Fruit fly (Drosophila melanogaster) whole organism, pupa: ENCODE data around the gene Adk2.

Experiments
- CG10348 ChIP-seq: fragments of 200-800 bp; sonication (Bioruptor generic); IDR thresholded peaks from 2 replicates; pipeline ENCODE4 v1.3.6; 2022; ENCODE audit warnings: missing biosample characterization, missing genetic modification characterization
- CG12605 ChIP-seq: fragments of 200-800 bp; sonication (Bioruptor generic); IDR thresholded peaks from 2 replicates; pipeline ENCODE4 v1.3.6; 2022; ENCODE audit warnings: missing biosample characterization, missing genetic modification characterization
- CG13204 ChIP-seq: fragments of 200-800 bp; sonication (Bioruptor generic); optimal IDR thresholded peaks from 2 replicates; lab custom pipeline; 2018; ENCODE audit warnings: missing biosample characterization, mild to moderate bottlenecking, missing genetic modification characterization, moderate library complexity
- CG14655 ChIP-seq: fragments of 200-800 bp; sonication (Bioruptor generic); optimal IDR thresholded peaks from 3 replicates; lab custom pipeline; 2017; ENCODE audit warnings: mild to moderate bottlenecking, missing biosample characterization, missing genetic modification reagents, missing genetic modification characterization
- CG15710 ChIP-seq: fragments of 200-800 bp; sonication (Bioruptor generic); optimal IDR thresholded peaks from 2 replicates; lab custom pipeline; 2018; ENCODE audit warnings: missing biosample characterization, mild to moderate bottlenecking, missing genetic modification characterization, moderate library complexity
- CG17806 ChIP-seq: fragments of 200-800 bp; sonication (Bioruptor generic); optimal IDR thresholded peaks from 2 replicates; lab custom pipeline; 2018; ENCODE audit warnings: missing biosample characterization, mild to moderate bottlenecking, missing genetic modification characterization, moderate library complexity
- CG32121 ChIP-seq: fragments of 200-800 bp; sonication (Bioruptor generic); IDR thresholded peaks from 2 replicates; pipeline ENCODE4 v1.3.6; 2022; ENCODE audit warnings: missing biosample characterization, missing genetic modification characterization
- CG34367 ChIP-seq: fragments of 200-800 bp; sonication (Bioruptor generic); optimal IDR thresholded peaks from 2 replicates; lab custom pipeline; 2018; ENCODE audit warnings: missing biosample characterization, mild to moderate bottlenecking, missing genetic modification characterization
- CG4496 ChIP-seq: fragments of 200-800 bp; sonication (Bioruptor generic); IDR thresholded peaks from 3 replicates; pipeline ENCODE4 v1.3.6; 2022; ENCODE audit warnings: missing biosample characterization, missing genetic modification characterization
- CG8159 ChIP-seq: fragments of 200-800 bp; sonication (Bioruptor generic); optimal IDR thresholded peaks from 3 replicates; lab custom pipeline; 2018; ENCODE audit warnings: missing biosample characterization, mild to moderate bottlenecking, missing genetic modification characterization, moderate library complexity
- CG8301 ChIP-seq: fragments of 200-800 bp; sonication (Bioruptor generic); optimal IDR thresholded peaks from 2 replicates; lab custom pipeline; 2018; ENCODE audit warnings: missing biosample characterization, mild to moderate bottlenecking, missing genetic modification characterization
- CG9948 ChIP-seq: fragments of 200-800 bp; sonication (Bioruptor generic); optimal IDR thresholded peaks from 2 replicates; lab custom pipeline; 2018; ENCODE audit warnings: missing biosample characterization, mild to moderate bottlenecking, missing genetic modification characterization, moderate library complexity
- D1 ChIP-seq: fragments of 200-800 bp; sonication (Bioruptor generic); optimal IDR thresholded peaks from 2 replicates; lab custom pipeline; 2018; ENCODE audit warnings: missing biosample characterization, mild to moderate bottlenecking, missing genetic modification characterization, moderate library complexity
- EcR ChIP-seq: fragments of 200-800 bp; sonication (Bioruptor generic); optimal IDR thresholded peaks from 3 replicates; lab custom pipeline; 2019; ENCODE audit warnings: missing biosample characterization, missing genetic modification characterization, mild to moderate bottlenecking, moderate library complexity, missing genetic modification reagents
- Ets98B ChIP-seq: fragments of 200-800 bp; sonication (Bioruptor generic); IDR thresholded peaks from 2 replicates; pipeline ENCODE4 v1.3.6; 2022; ENCODE audit warnings: missing biosample characterization, missing genetic modification characterization
- Pif1A ChIP-seq: fragments of 200-800 bp; sonication (Bioruptor generic); optimal IDR thresholded peaks from 3 replicates; lab custom pipeline; 2016; ENCODE audit warnings: missing biosample characterization, missing genetic modification characterization
- Pif1B ChIP-seq: fragments of 200-800 bp; sonication (Bioruptor generic); optimal IDR thresholded peaks from 3 replicates; lab custom pipeline; 2016; ENCODE audit warnings: missing biosample characterization, missing genetic modification characterization
- Snoo ChIP-seq: fragments of 200-800 bp; sonication (Bioruptor generic); optimal IDR thresholded peaks from 3 replicates; lab custom pipeline; 2017; ENCODE audit warnings: missing biosample characterization, mild to moderate bottlenecking, missing genetic modification characterization, inconsistent platforms
- fd96Ca ChIP-seq: fragments of 200-800 bp; sonication (Bioruptor generic); IDR thresholded peaks from 3 replicates; pipeline ENCODE4 v1.3.6; 2022; ENCODE audit warnings: missing biosample characterization, missing genetic modification characterization
- gl ChIP-seq: fragments of 200-800 bp; sonication (Bioruptor generic); optimal IDR thresholded peaks from 2 replicates; lab custom pipeline; 2018; ENCODE audit warnings: missing biosample characterization, mild to moderate bottlenecking, missing genetic modification characterization
- rn ChIP-seq: fragments of 200-800 bp; sonication (Bioruptor generic); IDR thresholded peaks from 2 replicates; pipeline ENCODE4 v1.3.6; 2022; ENCODE audit warnings: missing biosample characterization, missing genetic modification characterization

The Adk2 gene

dm6 chr3L:13046758-13047157, 24.3 kb upstream of the Adk2 start, which contains the start of gene CG11279:
CG11279 (plus strand) TSS chr3L:13046977.
- TF ChIP-seq gl (no peak), CG14655 (no peak), Pif1A (GFP tag; lab: Kevin White, UChicago) (no peak), D1 (tag; lab: Kevin White, UChicago) (no peak), Ets98B (GFP tag; lab: Robert Waterston, UW) (no peak)

DNA sequence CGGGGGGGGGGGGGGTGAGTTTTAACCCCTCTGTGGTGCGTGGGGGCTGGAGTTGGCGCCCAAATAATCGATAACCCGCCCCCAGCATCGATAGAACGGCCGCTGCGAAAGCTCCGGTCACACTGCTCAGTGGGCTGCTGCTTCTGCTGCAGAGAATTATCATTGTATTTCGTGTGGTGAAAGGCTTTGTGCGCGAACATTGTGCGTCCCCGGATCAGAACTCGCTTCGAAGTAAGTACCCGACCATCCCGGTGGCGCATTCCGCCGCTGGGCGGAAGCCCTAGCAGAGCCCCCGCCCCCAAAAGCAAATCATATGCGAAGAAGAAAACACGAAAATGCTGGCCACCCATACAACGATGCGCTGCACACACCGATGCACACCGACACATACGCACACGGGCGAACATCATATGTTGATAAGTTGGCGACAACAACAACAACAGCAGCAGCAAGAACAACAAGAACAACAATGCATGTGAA, 21.9 kb upstream of the Adk2 start, which contains the start of gene Syx13:
Syx13 (plus strand) TSS at position 100 of the 480 bp plus-strand sequence.
- no peak; the same call in 1 of the 2 replicates for TF ChIP-seq CG12605 (GFP tag; lab: Robert Waterston, UW)
- TF ChIP-seq EcR (GFP tag; lab: Kevin White, UChicago), result peak; percentile 53
- TF ChIP-seq Snoo, result peak; percentile 9
- peak; percentile 70 for TF ChIP-seq gl
- TF ChIP-seq CG32121 (GFP tag; lab: Robert Waterston, UW), result peak; percentile 41; the same call in 1 of the 2 replicates
- TF ChIP-seq CG15710 (tag; lab: Kevin White, UChicago), result peak; percentile 8

dm6 chr3L:13041292-13042067, 19.0 kb upstream of the Adk2 start, which contains the start of gene RpS4:
RpS4 (plus strand) TSS chr3L:13041756.
- TF ChIP-seq fd96Ca (no peak), CG17806 (tag; lab: Kevin White, UChicago) (peak; percentile 47), D1 (tag; lab: Kevin White, UChicago) (no peak), CG34367 (tag; lab: Kevin White, UChicago) (peak; percentile 87), CG32121 (GFP tag; lab: Robert Waterston, UW) (no peak; the same call in 1 of the 2 replicates), Snoo (peak; percentile 96), Ets98B (GFP tag; lab: Robert Waterston, UW) (peak; percentile 72), CG4496 (GFP tag; lab: Robert Waterston, UW) (peak; percentile 92), CG12605 (GFP tag; lab: Robert Waterston, UW) (peak; percentile 76), CG13204 (GFP tag; lab: Kevin White, UChicago) (peak; percentile 92), Pif1A (GFP tag; lab: Kevin White, UChicago) (peak; percentile 75), CG8159 (peak; percentile 62), gl (peak; percentile 86), rn (GFP tag; lab: Robert Waterston, UW) (0 out of 2 replicates have a peak, but pooled peaks have one; percentile 7), CG9948 (peak; percentile 36), Pif1B (GFP tag; lab: Kevin White, UChicago) (peak; percentile 53), CG8301 (peak; percentile 51), CG14655 (no peak), CG10348 (GFP tag; lab: Robert Waterston, UW) (no peak), EcR (GFP tag; lab: Kevin White, UChicago) (no peak), CG15710 (tag; lab: Kevin White, UChicago) (peak; percentile 59)

- TF ChIP-seq CG8159 (no peak), EcR (GFP tag; lab: Kevin White, UChicago) (no peak), D1 (tag; lab: Kevin White, UChicago) (no peak), CG14655 (no peak), CG10348 (GFP tag; lab: Robert Waterston, UW) (no peak), CG34367 (tag; lab: Kevin White, UChicago) (no peak), Snoo (no peak), CG15710 (tag; lab: Kevin White, UChicago) (no peak), CG9948 (no peak), CG12605 (GFP tag; lab: Robert Waterston, UW) (no peak), gl (no peak), CG17806 (tag; lab: Kevin White, UChicago) (no peak), Pif1B (GFP tag; lab: Kevin White, UChicago) (no peak), Pif1A (GFP tag; lab: Kevin White, UChicago) (no peak), CG13204 (GFP tag; lab: Kevin White, UChicago) (no peak), fd96Ca (no peak), CG8301 (no peak), CG32121 (GFP tag; lab: Robert Waterston, UW) (no peak), Ets98B (GFP tag; lab: Robert Waterston, UW) (no peak)
Measured at dm6 chr3L:13040849-13041248, 18.4 kb upstream of the Adk2 start.

dm6 chr3L:13036706-13037457, 14.4 kb upstream of the Adk2 start, which contains the start of gene Srrm1:
Srrm1 (plus strand) TSS chr3L:13036821.
- TF ChIP-seq CG13204 (GFP tag; lab: Kevin White, UChicago), result no peak
- peak; percentile 34; the same call in 1 of the 3 replicates for TF ChIP-seq CG4496 (GFP tag; lab: Robert Waterston, UW)
- peak; percentile 15 for TF ChIP-seq EcR (GFP tag; lab: Kevin White, UChicago)
- TF ChIP-seq Pif1A (GFP tag; lab: Kevin White, UChicago), result no peak
